Worm (Caenorhabditis elegans): ENCODE results near the gene T05C7.9.
"Not testable (repeated sequence)": the region's sequence is repeated elsewhere in the genome, so short reads cannot be mapped to it uniquely, and the experiment has no call there.

Gene T05C7.9

ce11 chrIV:97681-98080, 18.6 kb downstream of the T05C7.9 start:
- TF ChIP-seq F52B5.7 (tag; optimal IDR thresholded peaks at IDR 0.05) (no peak), ama-1 (optimal IDR thresholded peaks at IDR 0.05) (no peak), ama-1 (GFP tag; optimal IDR thresholded peaks at IDR 0.05) (no peak), sdz-38 (tag; optimal IDR thresholded peaks at IDR 0.05) (no peak), ztf-25 (GFP tag; IDR thresholded peaks at IDR 0.05) (no peak), ztf-26 (tag; optimal IDR thresholded peaks at IDR 0.05) (no peak), dox-1 (GFP tag; IDR thresholded peaks at IDR 0.05) (no peak), F57A8.1 (GFP tag; optimal IDR thresholded peaks at IDR 0.05) (no peak), B0035.1 (tag; optimal IDR thresholded peaks at IDR 0.05) (no peak), fkh-3 (tag; optimal IDR thresholded peaks at IDR 0.05) (no peak), F23B12.7 (tag; optimal IDR thresholded peaks at IDR 0.05; ENCODE audit: insufficient read depth) (no peak), mxl-1 (tag; optimal IDR thresholded peaks at IDR 0.05) (no peak), C17E4.6 (GFP tag; IDR thresholded peaks at IDR 0.05) (no peak), xnd-1 (tag; optimal IDR thresholded peaks at IDR 0.05) (no peak), madf-6 (GFP tag; IDR thresholded peaks at IDR 0.05) (no peak), dpl-1 (GFP tag; optimal IDR thresholded peaks at IDR 0.05) (no peak)

- TF ChIP-seq lin-40 (tag; optimal IDR thresholded peaks at IDR 0.05) (peak; percentile 59), atf-7 (tag; optimal IDR thresholded peaks at IDR 0.05) (peak; percentile 37), xnd-1 (tag; optimal IDR thresholded peaks at IDR 0.05) (no peak), ceh-27 (GFP tag; optimal IDR thresholded peaks at IDR 0.05) (peak; percentile 28), egrh-3 (GFP tag; IDR thresholded peaks at IDR 0.05) (0 out of 2 replicates have a peak, but pooled peaks have one; percentile 10), nfya-2 (GFP tag; IDR thresholded peaks at IDR 0.05) (no peak)
These were observed 23.8 kb downstream of the T05C7.9 start for ce11 chrIV:102848-103247.

- no peak for TF ChIP-seq ceh-79 (tag; optimal IDR thresholded peaks at IDR 0.05)
- TF ChIP-seq efl-1 (GFP tag; optimal IDR thresholded peaks at IDR 0.05): no peak
- TF ChIP-seq madf-3 (GFP tag; IDR thresholded peaks at IDR 0.05): no peak
These were observed 30.2 kb downstream of the T05C7.9 start, which contains the start of gene B0545.4 for ce11 chrIV:109307-109706. Gene B0545.4, minus strand, starts transcription at chrIV:109407.

- TF ChIP-seq ama-1 (optimal IDR thresholded peaks at IDR 0.05); ama-1 (GFP tag; optimal IDR thresholded peaks at IDR 0.05); lag-1 (GFP tag; IDR thresholded peaks at IDR 0.05); pbrm-1 (GFP tag; IDR thresholded peaks at IDR 0.05): not testable (repeated sequence)
These were observed 32.3 kb downstream of the T05C7.9 start, which contains the start of gene F29C4.4 for ce11 chrIV:111377-111776. Gene F29C4.4, plus strand, starts transcription at chrIV:111677.

- TF ChIP-seq hrde-1 (tag; optimal IDR thresholded peaks at IDR 0.05; ENCODE audit: borderline replicate concordance) (no peak), F39B2.1 (GFP tag; IDR thresholded peaks at IDR 0.05) (0 out of 2 replicates have a peak, but pooled peaks have one; percentile 14), C17E4.6 (GFP tag; IDR thresholded peaks at IDR 0.05) (0 out of 2 replicates have a peak, but pooled peaks have one; percentile 34), egl-18 (GFP tag; IDR thresholded peaks at IDR 0.05) (no peak), rcor-1 (GFP tag; IDR thresholded peaks at IDR 0.05) (no peak), ceh-27 (GFP tag; optimal IDR thresholded peaks at IDR 0.05) (no peak), ekl-4 (GFP tag; IDR thresholded peaks at IDR 0.05) (peak; percentile 63; the same call in 1 of the 2 replicates), sptf-2 (GFP tag; optimal IDR thresholded peaks at IDR 0.05) (no peak), D2030.7 (GFP tag; IDR thresholded peaks at IDR 0.05) (peak; percentile 42), nhr-80 (tag; optimal IDR thresholded peaks at IDR 0.05) (no peak), Y95B8A.8 (GFP tag; IDR thresholded peaks at IDR 0.05) (0 out of 2 replicates have a peak, but pooled peaks have one; percentile 27), ZK185.1 (tag; optimal IDR thresholded peaks at IDR 0.05; ENCODE audit: poor library complexity, severe bottlenecking) (no peak), Y53G8AR.9 (GFP tag; conservative IDR thresholded peaks at IDR 0.05) (peak; percentile 17; the same call in 1 of the 2 replicates), F55B11.4 (tag; optimal IDR thresholded peaks at IDR 0.05; ENCODE audit: borderline replicate concordance, insufficient read depth) (no peak), ztf-28 (GFP tag; IDR thresholded peaks at IDR 0.05) (no peak), nfya-2 (GFP tag; IDR thresholded peaks at IDR 0.05) (no peak), egrh-3 (GFP tag; IDR thresholded peaks at IDR 0.05) (no peak), hlh-12 (tag; optimal IDR thresholded peaks at IDR 0.05) (no peak), hsf-1 (GFP tag; IDR thresholded peaks at IDR 0.05) (0 out of 2 replicates have a peak, but pooled peaks have one; percentile 24), mxl-1 (tag; optimal IDR thresholded peaks at IDR 0.05) (no peak), ztf-25 (GFP tag; IDR thresholded peaks at IDR 0.05) (no peak), snpc-3.4 (tag; optimal IDR thresholded peaks at IDR 0.05) (no peak)
These were observed 39.7 kb downstream of the T05C7.9 start for ce11 chrIV:118786-119185.

All from whole organism, young adult.